Worm (Caenorhabditis elegans): ENCODE results near the gene slo-2.

The slo-2 gene

ce11 chrX:11407682-11408335 lies 2.1 kb upstream of the slo-2 start, which contains the start of gene F08B12.4:
TSS of gene F08B12.4 (minus strand) at chrX:11407732.
- TF ChIP-seq unc-62 (GFP tag; optimal IDR thresholded peaks at IDR 0.05): no peak

ce11 chrX:11406784-11407183 lies 1.1 kb upstream of the slo-2 start:
- no peak for TF ChIP-seq unc-62 (GFP tag; optimal IDR thresholded peaks at IDR 0.05)

ce11 chrX:11400467-11401184 lies 5.1 kb downstream of the slo-2 start:
- no peak for TF ChIP-seq unc-62 (GFP tag; optimal IDR thresholded peaks at IDR 0.05)

ce11 chrX:11392924-11393323 lies 12.8 kb downstream of the slo-2 start, which contains the start of gene prx-12:
TSS of gene prx-12 (plus strand) at chrX:11393294.
- no peak for TF ChIP-seq unc-62 (GFP tag; optimal IDR thresholded peaks at IDR 0.05)

- no peak for TF ChIP-seq unc-62 (GFP tag; optimal IDR thresholded peaks at IDR 0.05)
Measured at ce11 chrX:11387723-11388330, 17.9 kb downstream of the slo-2 start.

ce11 chrX:11386903-11387302 lies 18.8 kb downstream of the slo-2 start:
- TF ChIP-seq unc-62 (GFP tag; optimal IDR thresholded peaks at IDR 0.05): no peak

- TF ChIP-seq unc-62 (GFP tag; optimal IDR thresholded peaks at IDR 0.05): no peak
Measured at ce11 chrX:11385916-11386315, 19.8 kb downstream of the slo-2 start.

ce11 chrX:11384534-11385441 lies 20.9 kb downstream of the slo-2 start, which contains the start of the genes F08B12.11 and prmn-1:
TSS of gene F08B12.11 (plus strand) at chrX:11385054.
TSS of gene prmn-1 (plus strand) at chrX:11385084.
- no peak for TF ChIP-seq unc-62 (GFP tag; optimal IDR thresholded peaks at IDR 0.05)

- TF ChIP-seq unc-62 (GFP tag; optimal IDR thresholded peaks at IDR 0.05): no peak
Measured at ce11 chrX:11383359-11383758, 22.4 kb downstream of the slo-2 start.

- no peak for TF ChIP-seq unc-62 (GFP tag; optimal IDR thresholded peaks at IDR 0.05)
Measured at ce11 chrX:11379135-11379781, 26.5 kb downstream of the slo-2 start.

- no peak for TF ChIP-seq unc-62 (GFP tag; optimal IDR thresholded peaks at IDR 0.05)
Measured at ce11 chrX:11377370-11377769, 28.4 kb downstream of the slo-2 start, which contains the start of gene tni-1. TSS of gene tni-1 (minus strand) at chrX:11377470.

- TF ChIP-seq unc-62 (GFP tag; optimal IDR thresholded peaks at IDR 0.05): no peak
Measured at ce11 chrX:11375509-11375908, 30.2 kb downstream of the slo-2 start, which contains the start of gene F42E11.3. TSS of gene F42E11.3 (minus strand) at chrX:11375609.

- TF ChIP-seq unc-62 (GFP tag; optimal IDR thresholded peaks at IDR 0.05): no peak
Measured at ce11 chrX:11370090-11370489, 35.6 kb downstream of the slo-2 start.

ce11 chrX:11368845-11369244 lies 36.9 kb downstream of the slo-2 start:
- TF ChIP-seq unc-62 (GFP tag; optimal IDR thresholded peaks at IDR 0.05): no peak

- no peak for TF ChIP-seq unc-62 (GFP tag; optimal IDR thresholded peaks at IDR 0.05)
Measured at ce11 chrX:11368417-11368816, 37.3 kb downstream of the slo-2 start, which contains the start of gene ttyh-1. TSS of gene ttyh-1 (plus strand) at chrX:11368717.
